Worm (Caenorhabditis elegans): ENCODE measurements around the gene srh-268.

DNA sequence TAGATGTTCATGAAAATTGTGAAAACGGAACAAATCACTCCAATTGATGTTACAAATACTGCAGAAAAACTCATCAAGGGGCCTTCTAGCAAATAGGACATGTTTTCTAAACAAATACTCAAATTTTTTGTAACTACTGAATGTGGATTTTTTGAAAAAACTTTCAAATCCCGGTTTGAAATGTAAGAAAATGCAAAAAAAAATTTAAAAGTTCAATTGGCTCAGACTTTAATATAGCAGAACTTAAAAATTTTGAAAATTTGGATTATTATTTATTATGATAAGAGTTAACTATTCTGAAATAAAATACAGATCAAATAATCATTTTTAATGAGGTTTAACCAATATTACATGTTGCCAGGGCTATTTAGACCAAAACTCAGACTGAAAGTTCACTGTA lies 48.8 kb upstream of the srh-268 start, which contains the start of gene srbc-9:
- TF ChIP-seq tbx-11 (GFP tag; IDR thresholded peaks at IDR 0.05) (no peak), flt-1 (GFP tag; IDR thresholded peaks at IDR 0.05) (no peak), pes-1 (GFP tag; IDR thresholded peaks at IDR 0.05) (no peak), F13C5.2 (tag; optimal IDR thresholded peaks at IDR 0.05) (no peak), ceh-13 (GFP tag; optimal IDR thresholded peaks at IDR 0.05) (no peak), aly-1 (tag; optimal IDR thresholded peaks at IDR 0.05) (no peak), ama-1 (optimal IDR thresholded peaks at IDR 0.05) (no peak), sea-1 (GFP tag; conservative IDR thresholded peaks at IDR 0.05) (no peak), hmbx-1 (tag; optimal IDR thresholded peaks at IDR 0.05) (no peak), ets-7 (tag; optimal IDR thresholded peaks at IDR 0.05) (no peak)

All from whole organism, early embryonic.